Fruit fly (Drosophila melanogaster) whole organism, embryonic: ENCODE measurements around the gene y.

Source experiments
- CG10147 ChIP-seq: fragments of 200-800 bp; sonication (Bioruptor generic); optimal IDR thresholded peaks from 2 replicates; lab custom pipeline; 2019; ENCODE audit warnings: missing biosample characterization, mild to moderate bottlenecking, missing genetic modification characterization, moderate library complexity
- CG10209 ChIP-seq: fragments of 200-800 bp; sonication (Bioruptor generic); optimal IDR thresholded peaks from 3 replicates; lab custom pipeline; 2017; ENCODE audit warnings: missing biosample characterization, mild to moderate bottlenecking, missing genetic modification characterization, missing genetic modification reagents
- CG11093 ChIP-seq: fragments of 200-800 bp; sonication (Bioruptor generic); IDR thresholded peaks from 3 replicates; pipeline ENCODE4 v1.3.6; 2022; ENCODE audit warnings: missing biosample characterization, missing genetic modification characterization
- CG11398 ChIP-seq: fragments of 200-800 bp; sonication (Bioruptor generic); optimal IDR thresholded peaks from 2 replicates; lab custom pipeline; 2016; ENCODE audit warnings: missing biosample characterization, missing genetic modification characterization
- CG11695 ChIP-seq: fragments of 200-800 bp; sonication (Bioruptor generic); IDR thresholded peaks from 3 replicates; pipeline ENCODE4 v1.3.6; 2022; ENCODE audit warnings: missing biosample characterization, missing genetic modification characterization
- CG11723 ChIP-seq: fragments of 200-800 bp; sonication (Bioruptor generic); optimal IDR thresholded peaks from 2 replicates; lab custom pipeline; 2017; ENCODE audit warnings: missing biosample characterization, mild to moderate bottlenecking, missing genetic modification characterization
- CG12236 ChIP-seq: fragments of 200-800 bp; sonication (Bioruptor generic); optimal IDR thresholded peaks from 2 replicates; lab custom pipeline; 2016; ENCODE audit warnings: missing biosample characterization, missing genetic modification characterization
- CG13894 ChIP-seq: fragments of 200-800 bp; sonication (Bioruptor generic); optimal IDR thresholded peaks from 3 replicates; lab custom pipeline; 2018; ENCODE audit warnings: missing biosample characterization, mild to moderate bottlenecking, missing genetic modification characterization, moderate library complexity
- CG15073 ChIP-seq: fragments of 200-800 bp; sonication (Bioruptor generic); optimal IDR thresholded peaks from 2 replicates; lab custom pipeline; 2016; ENCODE audit warnings: missing biosample characterization, missing genetic modification characterization
- CG15269 ChIP-seq: fragments of 200-800 bp; sonication (Bioruptor generic); optimal IDR thresholded peaks from 2 replicates; lab custom pipeline; 2018; ENCODE audit warnings: missing biosample characterization, mild to moderate bottlenecking, missing genetic modification characterization, moderate library complexity
- CG17802 ChIP-seq: fragments of 200-800 bp; sonication (Bioruptor generic); optimal IDR thresholded peaks from 2 replicates; lab custom pipeline; 2018; ENCODE audit warnings: missing biosample characterization, mild to moderate bottlenecking, missing genetic modification characterization, moderate library complexity
- CG18011 ChIP-seq: fragments of 200-800 bp; sonication (Bioruptor generic); optimal IDR thresholded peaks from 2 replicates; lab custom pipeline; 2017; ENCODE audit warnings: missing biosample characterization, missing genetic modification characterization, mild to moderate bottlenecking, moderate library complexity, missing genotype
- CG18476 ChIP-seq: fragments of 200-800 bp; sonication (Bioruptor generic); optimal IDR thresholded peaks from 2 replicates; lab custom pipeline; 2016; ENCODE audit warnings: missing biosample characterization, mild to moderate bottlenecking, missing genetic modification characterization
- CG2199 ChIP-seq: fragments of 200-800 bp; sonication (Bioruptor generic); IDR thresholded peaks from 3 replicates; pipeline ENCODE4 v1.3.6; 2022; ENCODE audit warnings: missing biosample characterization, missing genetic modification characterization
- CG32767 ChIP-seq: fragments of 200-800 bp; sonication (Bioruptor generic); IDR thresholded peaks from 2 replicates; pipeline ENCODE4 v1.3.6; 2022; ENCODE audit warnings: missing biosample characterization, missing genetic modification characterization
- CG32772 ChIP-seq: fragments of 200-800 bp; sonication (Bioruptor generic); IDR thresholded peaks from 2 replicates; pipeline ENCODE4 v1.3.6; 2022; ENCODE audit warnings: missing biosample characterization, missing genetic modification characterization
- CG43689 ChIP-seq: fragments of 200-800 bp; sonication (Bioruptor generic); IDR thresholded peaks from 2 replicates; pipeline ENCODE4 v1.3.6; 2022; ENCODE audit warnings: missing biosample characterization, missing genetic modification characterization
- CG7357 ChIP-seq: fragments of 200-800 bp; sonication (Bioruptor generic); IDR thresholded peaks from 3 replicates; pipeline ENCODE4 v1.3.6; 2022; ENCODE audit warnings: missing biosample characterization, missing genetic modification characterization
- CG7745 ChIP-seq: fragments of 200-800 bp; sonication (Bioruptor generic); optimal IDR thresholded peaks from 2 replicates; lab custom pipeline; 2018; ENCODE audit warnings: missing biosample characterization, mild to moderate bottlenecking, missing genetic modification characterization, moderate library complexity
- CG9437 ChIP-seq: fragments of 200-800 bp; sonication (Bioruptor generic); optimal IDR thresholded peaks from 2 replicates; lab custom pipeline; 2018; ENCODE audit warnings: missing biosample characterization, mild to moderate bottlenecking, missing genetic modification characterization
- Camta ChIP-seq: fragments of 200-800 bp; sonication (Bioruptor generic); optimal IDR thresholded peaks from 2 replicates; lab custom pipeline; 2016; ENCODE audit warnings: missing biosample characterization, missing genetic modification characterization
- Chrac-16 ChIP-seq: fragments of 200-800 bp; sonication (Bioruptor generic); optimal IDR thresholded peaks from 3 replicates; lab custom pipeline; 2016; ENCODE audit warnings: missing biosample characterization, missing genetic modification characterization
- ERR ChIP-seq: fragments of 200-800 bp; sonication (Bioruptor generic); optimal IDR thresholded peaks from 2 replicates; lab custom pipeline; 2016; ENCODE audit warnings: missing biosample characterization, missing genetic modification characterization
- Ets97D ChIP-seq: fragments of 200-800 bp; sonication (Bioruptor generic); optimal IDR thresholded peaks from 3 replicates; lab custom pipeline; 2016; ENCODE audit warnings: missing biosample characterization, missing genetic modification characterization
- Gsc ChIP-seq: fragments of 200-800 bp; sonication (Bioruptor generic); IDR thresholded peaks from 2 replicates; pipeline ENCODE4 v1.3.6; 2022; ENCODE audit warnings: missing biosample characterization, missing genetic modification characterization
- HLH3B ChIP-seq: fragments of 200-800 bp; sonication (Bioruptor generic); IDR thresholded peaks from 2 replicates; pipeline ENCODE4 v1.3.6; 2022; ENCODE audit warnings: missing biosample characterization, missing genetic modification characterization
- Hr51 ChIP-seq, 2 experiments: fragments of 200-800 bp; sonication (Bioruptor generic); optimal IDR thresholded peaks; 2 replicates in 1 of 2; 3 replicates in 1 of 2; lab custom pipeline; 2016 to 2018; ENCODE audit warnings: missing biosample characterization in 2 of 2, missing genetic modification characterization in 2 of 2, mild to moderate bottlenecking in 1 of 2, moderate library complexity in 1 of 2
- Med ChIP-seq: fragments of 200-800 bp; sonication (Bioruptor generic); peaks from one replicate; lab custom pipeline; 2016; ENCODE audit warnings: missing biosample characterization, missing genetic modification characterization, mild to moderate bottlenecking, inconsistent platforms, moderate library complexity
- NC2β ChIP-seq: fragments of 200-800 bp; sonication (Bioruptor generic); optimal IDR thresholded peaks from 2 replicates; lab custom pipeline; 2016; ENCODE audit warnings: missing biosample characterization, missing genetic modification characterization
- Nf-YA ChIP-seq: fragments of 200-800 bp; sonication (Bioruptor generic); IDR thresholded peaks from 2 replicates; pipeline ENCODE4 v1.3.6; 2022; ENCODE audit warnings: missing biosample characterization, missing genetic modification characterization
- Opbp ChIP-seq: fragments of 200-800 bp; sonication (Bioruptor generic); IDR thresholded peaks from 3 replicates; pipeline ENCODE4 v1.3.6; 2022; ENCODE audit warnings: missing biosample characterization, missing genetic modification characterization; ENCODE audit not compliant: partially characterized antibody
- Sox102F ChIP-seq: fragments of 200-800 bp; sonication (Bioruptor generic); optimal IDR thresholded peaks from 2 replicates; lab custom pipeline; 2018; ENCODE audit warnings: missing biosample characterization, mild to moderate bottlenecking, missing genetic modification characterization, moderate library complexity
- TFAM ChIP-seq: fragments of 200-800 bp; sonication (Bioruptor generic); optimal IDR thresholded peaks from 2 replicates; lab custom pipeline; 2017; ENCODE audit warnings: missing biosample characterization, missing genetic modification characterization, inconsistent platforms
- ara ChIP-seq: fragments of 200-800 bp; sonication (Bioruptor generic); IDR thresholded peaks from 2 replicates; pipeline ENCODE4 v1.3.6; 2022; ENCODE audit warnings: missing biosample characterization, missing genetic modification characterization
- bowl ChIP-seq: fragments of 200-800 bp; sonication (Bioruptor generic); IDR thresholded peaks from 2 replicates; pipeline ENCODE4 v1.3.6; 2022; ENCODE audit warnings: missing biosample characterization, missing genetic modification characterization
- cad ChIP-seq: fragments of >200 bp; optimal IDR thresholded peaks from 2 replicates; lab custom pipeline; 2017; ENCODE audit warnings: missing biosample characterization, missing genetic modification characterization
- danr ChIP-seq: fragments of 200-800 bp; sonication (Bioruptor generic); IDR thresholded peaks from 2 replicates; pipeline ENCODE4 v1.3.6; 2022; ENCODE audit warnings: missing biosample characterization, missing genetic modification characterization
- dmrt99B ChIP-seq: fragments of 200-800 bp; sonication (Bioruptor generic); optimal IDR thresholded peaks from 2 replicates; lab custom pipeline; 2018; ENCODE audit warnings: missing biosample characterization, mild to moderate bottlenecking, missing genetic modification characterization, moderate library complexity
- eyg ChIP-seq: fragments of 200-800 bp; sonication (Bioruptor generic); optimal IDR thresholded peaks from 3 replicates; lab custom pipeline; 2016; ENCODE audit warnings: missing biosample characterization, missing genetic modification characterization
- insv ChIP-seq, 2 experiments: fragments of 200-800 bp; sonication (Bioruptor generic); optimal IDR thresholded peaks; 3 replicates each; lab custom pipeline; 2016 to 2018; ENCODE audit warnings: missing biosample characterization in 2 of 2, missing genetic modification characterization in 2 of 2
- lilli ChIP-seq: fragments of 200-800 bp; sonication (Bioruptor generic); optimal IDR thresholded peaks from 3 replicates; lab custom pipeline; 2016; ENCODE audit warnings: missing biosample characterization, missing genetic modification characterization
- lola ChIP-seq, 3 experiments: fragments of >200 bp in 2 of 3; fragments of 200-800 bp in 1 of 3; sonication (Bioruptor generic) in 1 of 3; optimal IDR thresholded peaks; 2 replicates each; lab custom pipeline; 2017 to 2019; ENCODE audit warnings: missing biosample characterization in 3 of 3, missing genetic modification characterization in 3 of 3, mild to moderate bottlenecking in 1 of 3, moderate library complexity in 1 of 3
- mirr ChIP-seq: fragments of 200-800 bp; sonication (Bioruptor generic); optimal IDR thresholded peaks from 3 replicates; lab custom pipeline; 2018; ENCODE audit warnings: missing biosample characterization, mild to moderate bottlenecking, missing genetic modification characterization
- pum ChIP-seq: fragments of 200-800 bp; sonication (Bioruptor generic); optimal IDR thresholded peaks from 2 replicates; lab custom pipeline; 2016; ENCODE audit warnings: missing biosample characterization, missing genetic modification characterization
- ro ChIP-seq: fragments of 200-800 bp; sonication (Bioruptor generic); IDR thresholded peaks from 2 replicates; pipeline ENCODE4 v1.3.6; 2022; ENCODE audit warnings: missing biosample characterization, missing genetic modification characterization
- row ChIP-seq: fragments of 200-800 bp; sonication (Bioruptor generic); IDR thresholded peaks from 3 replicates; pipeline ENCODE4 v1.3.6; 2022; ENCODE audit warnings: missing biosample characterization, missing genetic modification characterization
- sim ChIP-seq: fragments of 200-800 bp; sonication (Bioruptor generic); IDR thresholded peaks from 2 replicates; pipeline ENCODE4 v1.3.6; 2022; ENCODE audit warnings: missing biosample characterization, missing genetic modification characterization
- slou ChIP-seq: fragments of 200-800 bp; sonication (Bioruptor generic); optimal IDR thresholded peaks from 3 replicates; lab custom pipeline; 2016; ENCODE audit warnings: missing biosample characterization, missing genetic modification characterization
- sna ChIP-seq: fragments of 200-800 bp; sonication (Bioruptor generic); IDR thresholded peaks from 2 replicates; pipeline ENCODE4 v1.3.6; 2022; ENCODE audit warnings: missing biosample characterization, missing genetic modification characterization; ENCODE audit not compliant: partially characterized antibody
- so ChIP-seq: fragments of 200-800 bp; sonication (Bioruptor generic); IDR thresholded peaks from 3 replicates; pipeline ENCODE4 v1.3.6; 2022; ENCODE audit warnings: missing biosample characterization, missing genetic modification characterization
- tin ChIP-seq: fragments of 200-800 bp; sonication (Bioruptor generic); optimal IDR thresholded peaks from 3 replicates; lab custom pipeline; 2016; ENCODE audit warnings: missing biosample characterization, missing genetic modification characterization
- wdn ChIP-seq: fragments of 200-800 bp; sonication (Bioruptor generic); IDR thresholded peaks from 2 replicates; pipeline ENCODE4 v1.3.6; 2022; ENCODE audit warnings: missing biosample characterization, missing genetic modification characterization

y gene

DNA sequence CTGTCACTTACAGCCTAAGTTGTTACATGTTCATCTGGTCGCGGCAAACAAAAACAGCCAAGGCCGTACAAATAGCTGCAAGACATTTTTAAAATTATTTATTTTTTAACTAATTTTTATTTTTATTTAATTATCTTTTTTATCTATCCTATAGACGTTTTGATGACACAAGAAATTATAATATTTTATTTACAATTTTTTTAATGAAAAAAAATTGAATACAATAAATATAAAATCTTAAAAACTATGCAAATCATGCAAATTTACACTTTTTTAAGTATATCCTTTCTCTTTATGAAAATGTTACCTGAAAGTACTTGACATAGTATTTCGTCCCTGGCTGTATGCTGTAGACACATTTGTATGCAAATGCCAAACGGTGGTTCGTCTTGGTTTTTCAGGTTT is 18.2 kb upstream of the y start (continued):
- 0 out of 3 replicates have a peak, but pooled peaks have one; percentile 54 for TF ChIP-seq so (GFP tag; lab: Robert Waterston, UW)
- no peak for TF ChIP-seq sna (GFP tag; lab: Robert Waterston, UW)
- peak; percentile 69 for TF ChIP-seq row (GFP tag; lab: Robert Waterston, UW)
- TF ChIP-seq Nf-YA (GFP tag; lab: Robert Waterston, UW) = no peak
- TF ChIP-seq eyg (GFP tag; lab: Kevin White, UChicago) = no peak
- TF ChIP-seq TFAM (GFP tag; lab: Kevin White, UChicago) = no peak
- TF ChIP-seq wdn (GFP tag; lab: Robert Waterston, UW) = no peak
- peak in 1 of 3 experiments; percentile 76 for TF ChIP-seq lola (GFP tag; optimal IDR thresholded peaks at IDR 0.05; lab: Kevin White, UChicago)
- no peak for TF ChIP-seq ro (GFP tag; lab: Robert Waterston, UW)
- peak; percentile 85 for TF ChIP-seq Sox102F (GFP tag; lab: Kevin White, UChicago)
- TF ChIP-seq CG18476 (GFP tag; lab: Kevin White, UChicago) = peak; percentile 31
- TF ChIP-seq Chrac-16 (GFP tag; lab: Kevin White, UChicago) = peak; percentile 12
- TF ChIP-seq pum (GFP tag; lab: Kevin White, UChicago) = no peak
- no peak for TF ChIP-seq CG15073 (GFP tag; lab: Kevin White, UChicago)
- TF ChIP-seq slou (GFP tag; lab: Kevin White, UChicago) = no peak
- no peak for TF ChIP-seq CG2199
- no peak for TF ChIP-seq ara (GFP tag; lab: Robert Waterston, UW)
- TF ChIP-seq CG18011 (GFP tag; lab: Kevin White, UChicago) = no peak
- TF ChIP-seq CG11723 (GFP tag; lab: Kevin White, UChicago) = peak; percentile 31
- no peak for TF ChIP-seq Opbp (GFP tag; lab: Robert Waterston, UW)
- peak; percentile 85 for TF ChIP-seq CG9437 (GFP tag; lab: Kevin White, UChicago)
- peak; percentile 50; the same call in 1 of the 2 replicates for TF ChIP-seq danr (GFP tag; lab: Robert Waterston, UW)
- no peak for TF ChIP-seq NC2β (GFP tag; lab: Kevin White, UChicago)
- TF ChIP-seq CG7357 (GFP tag; lab: Robert Waterston, UW) = peak; percentile 40; the same call in 1 of the 3 replicates
- TF ChIP-seq bowl = no peak
- TF ChIP-seq CG10147 = peak; percentile 79
- no peak for TF ChIP-seq Ets97D (GFP tag; lab: Kevin White, UChicago)
- peak; percentile 89 for TF ChIP-seq CG11695 (GFP tag; lab: Robert Waterston, UW)
- TF ChIP-seq CG32767 = peak; percentile 77
- TF ChIP-seq CG17802 (tag; lab: Kevin White, UChicago) = no peak
- no peak for TF ChIP-seq CG11093 (GFP tag; lab: Robert Waterston, UW)
- TF ChIP-seq sim (GFP tag; lab: Robert Waterston, UW) = no peak
- no peak for TF ChIP-seq CG13894
- TF ChIP-seq HLH3B (GFP tag; lab: Robert Waterston, UW) = peak; percentile 60; the same call in 1 of the 2 replicates
- TF ChIP-seq CG15269 = peak; percentile 90
- TF ChIP-seq CG11398 (GFP tag; lab: Kevin White, UChicago) = no peak
- no peak for TF ChIP-seq CG12236 (GFP tag; lab: Kevin White, UChicago)
- TF ChIP-seq lilli (GFP tag; lab: Kevin White, UChicago) = no peak
- TF ChIP-seq insv (GFP tag; optimal IDR thresholded peaks at IDR 0.05; lab: Kevin White, UChicago) = peak in 1 of 2 experiments; percentile 9
- no peak for TF ChIP-seq Gsc (GFP tag; lab: Robert Waterston, UW)
- peak; percentile 24 for TF ChIP-seq tin (GFP tag; lab: Kevin White, UChicago)
- no peak for TF ChIP-seq Camta
- no peak for TF ChIP-seq ERR (GFP tag; lab: Kevin White, UChicago)
- TF ChIP-seq dmrt99B (tag; lab: Kevin White, UChicago) = peak; percentile 90
- no peak for TF ChIP-seq mirr (GFP tag; lab: Kevin White, UChicago)
- TF ChIP-seq Med (GFP tag; lab: Kevin White, UChicago) = peak; percentile 57
- no peak for TF ChIP-seq CG7745 (tag; lab: Kevin White, UChicago)
- TF ChIP-seq cad (GFP tag; lab: Kevin White, UChicago) = no peak
- TF ChIP-seq Hr51 (GFP tag; optimal IDR thresholded peaks at IDR 0.05; lab: Kevin White, UChicago) = peak in 1 of 2 experiments; percentile 93
- TF ChIP-seq CG32772 (GFP tag; lab: Robert Waterston, UW) = peak; percentile 58
- TF ChIP-seq CG43689 (GFP tag; lab: Robert Waterston, UW) = no peak; the same call in 1 of the 2 replicates
- TF ChIP-seq CG10209 (GFP tag; lab: Kevin White, UChicago) = peak; percentile 76
